Worm (Caenorhabditis elegans): ENCODE data around the gene col-140.

Gene col-140

DNA sequence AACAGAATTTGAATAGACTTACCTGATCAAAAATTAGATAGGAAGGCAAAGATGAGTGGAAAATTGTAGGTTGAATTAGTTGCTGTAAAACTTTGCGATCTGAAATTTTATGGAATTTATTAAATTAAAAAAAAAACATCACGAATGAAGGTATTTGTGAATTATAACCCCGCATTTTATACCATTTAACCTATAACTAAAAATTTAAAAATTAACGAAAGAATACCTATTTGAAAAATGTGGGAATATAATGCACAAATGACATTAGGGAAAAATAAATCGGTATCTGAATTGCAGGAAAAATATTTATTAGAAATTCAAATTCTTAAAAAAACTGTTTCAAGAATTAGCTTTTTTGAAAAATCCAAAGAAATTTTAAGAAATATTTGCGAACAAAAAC, 32.6 kb upstream of the col-140 start, which contains the start of gene F26F12.4:
Gene F26F12.4, minus strand, starts transcription at position 101 of the 400 bp plus-strand sequence.
- TF ChIP-seq ceh-39 (tag; optimal IDR thresholded peaks at IDR 0.05), result no peak
- no peak for TF ChIP-seq drap-1 (GFP tag; optimal IDR thresholded peaks at IDR 0.05)
- no peak for TF ChIP-seq zip-8 (tag; optimal IDR thresholded peaks at IDR 0.05)
- TF ChIP-seq nhr-2 (tag; optimal IDR thresholded peaks at IDR 0.05), result no peak
- no peak for TF ChIP-seq cnd-1 (tag; optimal IDR thresholded peaks at IDR 0.05)

DNA sequence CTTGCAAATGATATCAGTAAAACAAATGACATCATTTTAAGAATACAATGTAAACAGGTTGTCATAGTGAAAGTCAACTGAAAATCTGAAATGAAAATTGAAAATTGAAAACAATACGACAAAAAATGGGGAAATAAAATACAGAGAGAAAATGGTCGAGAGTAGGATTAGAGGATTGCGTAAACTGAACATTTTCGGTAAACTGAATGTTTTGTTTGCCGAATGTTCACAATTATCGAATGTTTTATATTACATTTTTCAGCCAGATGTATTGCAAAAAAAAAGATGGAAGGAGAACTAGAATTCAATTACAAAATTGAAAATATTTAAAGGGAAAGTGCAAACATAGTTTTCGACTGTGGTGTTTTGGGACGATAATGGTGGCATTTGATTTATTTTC, 28.5 kb upstream of the col-140 start, which contains the start of gene F26F12.5:
Gene F26F12.5, minus strand, starts transcription at position 101 of the 400 bp plus-strand sequence.
- TF ChIP-seq flh-1 (GFP tag; optimal IDR thresholded peaks at IDR 0.05), result no peak
- TF ChIP-seq ceh-39 (tag; optimal IDR thresholded peaks at IDR 0.05), result no peak
- no peak for TF ChIP-seq M03D4.4 (tag; optimal IDR thresholded peaks at IDR 0.05)
- no peak for TF ChIP-seq nhr-2 (tag; optimal IDR thresholded peaks at IDR 0.05)
- no peak for TF ChIP-seq mls-2 (tag; optimal IDR thresholded peaks at IDR 0.05)
- TF ChIP-seq blmp-1 (tag; optimal IDR thresholded peaks at IDR 0.05), result no peak
- no peak for TF ChIP-seq nhr-12 (tag; optimal IDR thresholded peaks at IDR 0.05)
- TF ChIP-seq lin-13 (tag; optimal IDR thresholded peaks at IDR 0.05), result no peak
- no peak for TF ChIP-seq nhr-76 (tag; optimal IDR thresholded peaks at IDR 0.05)
- TF ChIP-seq mab-5 (tag; optimal IDR thresholded peaks at IDR 0.05), result no peak
- TF ChIP-seq lsy-2 (tag; optimal IDR thresholded peaks at IDR 0.05), result no peak
- no peak for TF ChIP-seq drap-1 (GFP tag; optimal IDR thresholded peaks at IDR 0.05)
- TF ChIP-seq ceh-43 (GFP tag; optimal IDR thresholded peaks at IDR 0.05), result no peak
- TF ChIP-seq cnd-1 (tag; optimal IDR thresholded peaks at IDR 0.05), result no peak
- no peak for TF ChIP-seq bed-3 (GFP tag; optimal IDR thresholded peaks at IDR 0.05)
- no peak for TF ChIP-seq mep-1 (tag; optimal IDR thresholded peaks at IDR 0.05)

DNA sequence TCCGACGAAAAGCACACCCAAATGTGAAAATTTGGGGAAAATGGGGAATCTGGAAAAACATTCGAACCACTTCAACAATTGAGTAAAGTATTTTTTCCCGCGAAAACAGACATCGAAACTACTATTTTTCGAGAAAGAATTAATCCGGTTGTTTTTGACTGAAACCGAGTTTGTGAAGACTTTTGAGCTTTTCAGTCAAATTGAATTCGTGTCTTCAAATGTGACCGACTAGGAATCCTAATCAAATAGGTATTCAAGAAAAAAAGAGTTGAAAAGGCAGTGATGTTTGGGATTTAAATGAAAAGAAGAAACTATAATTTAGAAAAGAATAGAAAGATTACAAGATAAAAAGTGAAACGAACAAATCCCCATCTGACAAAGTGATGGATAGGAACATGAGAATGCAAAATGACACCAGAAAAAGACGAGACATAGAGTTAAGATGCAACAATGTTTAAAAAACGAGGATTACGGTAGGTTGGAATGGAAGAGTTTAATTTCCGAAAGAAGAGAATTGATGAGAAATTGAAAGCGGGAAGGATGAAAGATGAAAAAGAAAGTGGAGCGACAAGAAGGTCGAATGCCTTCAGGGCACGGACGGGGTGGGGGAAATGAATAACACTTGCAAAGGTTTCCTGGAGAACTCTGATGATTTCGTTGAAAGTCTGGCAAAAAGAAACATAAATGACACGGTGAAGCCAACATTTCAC, 26.0 kb upstream of the col-140 start, which contains the start of gene F26F12.8:
Gene F26F12.8, minus strand, starts transcription at position 51 of the 710 bp plus-strand sequence.
- TF ChIP-seq sptf-1 (tag; optimal IDR thresholded peaks at IDR 0.05), result no peak
- no peak for TF ChIP-seq nhr-12 (tag; optimal IDR thresholded peaks at IDR 0.05)
- TF ChIP-seq unc-62 (GFP tag; optimal IDR thresholded peaks at IDR 0.05), result no peak
- TF ChIP-seq lsy-2 (tag; optimal IDR thresholded peaks at IDR 0.05), result no peak
- no peak for TF ChIP-seq nhr-28 (tag; optimal IDR thresholded peaks at IDR 0.05)
- TF ChIP-seq lin-32 (GFP tag; optimal IDR thresholded peaks at IDR 0.05), result no peak

DNA sequence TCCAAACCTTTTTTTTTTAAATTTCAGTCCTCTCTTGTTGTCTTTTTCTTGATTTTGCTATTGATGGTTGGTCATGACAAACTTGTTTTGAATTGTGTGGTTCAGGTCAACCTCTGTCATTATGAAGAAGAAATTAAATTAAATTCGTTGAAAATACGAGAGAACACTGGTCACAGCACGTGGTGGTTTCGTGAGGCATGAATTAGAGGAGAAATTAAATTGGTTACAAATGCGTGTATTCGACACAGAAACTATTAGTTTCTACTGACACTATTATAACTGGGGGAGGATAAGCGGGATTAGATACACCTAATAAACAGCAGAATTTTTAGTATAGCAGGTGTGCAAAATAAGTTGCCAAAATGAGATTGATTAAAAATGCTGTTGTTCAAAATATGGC, 15.4 kb upstream of the col-140 start:
- peak; percentile 87 for TF ChIP-seq ces-1 (GFP tag; optimal IDR thresholded peaks at IDR 0.05)
- no peak for TF ChIP-seq ceh-39 (tag; optimal IDR thresholded peaks at IDR 0.05)

DNA sequence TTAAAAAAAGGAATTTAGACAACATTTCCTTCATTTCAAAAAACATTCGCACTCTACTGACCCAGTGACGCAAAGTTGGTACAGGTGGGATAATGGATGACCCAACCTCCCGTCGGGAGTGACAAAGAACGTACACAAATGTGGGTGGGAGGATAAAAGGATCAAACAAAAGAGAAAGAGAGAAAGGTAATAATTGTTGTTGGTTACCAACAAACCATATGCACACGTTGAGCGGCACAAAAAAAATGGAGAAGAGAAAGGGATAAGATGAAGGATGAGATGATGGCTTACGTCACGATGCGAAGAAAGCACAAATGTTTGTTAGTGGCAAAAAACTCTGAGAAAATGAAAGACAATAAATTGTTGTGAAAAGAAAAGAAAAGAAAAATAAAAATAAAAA, 15.0 kb upstream of the col-140 start:
- TF ChIP-seq nhr-2 (tag; optimal IDR thresholded peaks at IDR 0.05), result peak; percentile 84
- no peak for TF ChIP-seq ces-1 (GFP tag; optimal IDR thresholded peaks at IDR 0.05)
- peak; percentile 40 for TF ChIP-seq zip-8 (tag; optimal IDR thresholded peaks at IDR 0.05)

DNA sequence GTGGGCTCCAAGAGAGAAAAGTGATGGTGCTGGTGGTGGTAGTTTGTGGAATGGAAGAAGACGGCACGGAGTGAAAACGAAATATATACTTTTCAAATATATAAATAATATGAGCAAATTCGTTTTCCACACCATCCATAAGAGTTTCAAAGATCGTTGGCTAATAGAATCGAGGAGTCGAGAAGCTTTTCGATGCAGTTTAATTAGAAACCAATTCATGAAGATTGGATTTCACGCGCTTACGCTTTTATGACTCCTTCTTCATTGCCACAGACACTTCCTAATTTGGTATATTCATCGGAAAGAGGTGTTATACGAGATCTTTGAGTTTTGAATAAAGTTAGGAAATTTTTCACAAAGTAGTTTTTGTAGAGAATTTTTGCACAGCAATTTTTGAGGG, 14.0 kb upstream of the col-140 start:
- TF ChIP-seq lin-32 (GFP tag; optimal IDR thresholded peaks at IDR 0.05) (peak; percentile 19), elt-1 (tag; optimal IDR thresholded peaks at IDR 0.05; ENCODE audit: borderline replicate concordance, insufficient read depth) (no peak), ces-1 (GFP tag; optimal IDR thresholded peaks at IDR 0.05) (peak; percentile 68), mls-2 (tag; optimal IDR thresholded peaks at IDR 0.05) (peak; percentile 42)

DNA sequence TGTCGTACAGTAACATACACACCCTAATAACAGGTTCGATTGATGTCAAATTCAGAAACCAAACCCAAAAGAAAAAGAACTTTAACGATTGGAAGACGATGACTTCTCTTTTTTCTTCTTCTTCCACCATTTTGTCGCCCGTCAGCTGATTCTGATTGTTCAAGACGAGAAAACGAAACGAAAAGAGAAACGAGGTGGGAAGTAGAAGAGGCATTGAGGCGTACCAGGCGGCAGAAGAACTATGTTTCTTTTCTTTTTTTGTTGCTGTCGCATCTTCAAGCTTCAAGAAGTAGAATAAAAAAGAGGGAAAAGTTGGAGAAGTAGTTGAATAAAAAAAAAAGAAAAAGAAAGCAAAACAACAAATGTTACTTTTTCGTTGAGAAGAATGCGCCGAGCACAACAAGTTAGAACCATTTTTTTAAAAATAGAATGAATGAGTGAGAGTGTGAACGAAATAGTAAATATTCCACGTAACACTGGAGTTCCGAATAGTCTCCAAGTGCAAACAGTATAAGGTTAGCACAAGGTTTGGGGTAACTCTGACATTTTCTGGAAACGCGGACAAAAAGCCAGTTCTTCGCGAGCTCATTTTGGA, 11.5 kb upstream of the col-140 start:
- TF ChIP-seq ceh-39 (tag; optimal IDR thresholded peaks at IDR 0.05), result no peak
- TF ChIP-seq mep-1 (tag; optimal IDR thresholded peaks at IDR 0.05), result no peak
- TF ChIP-seq ztf-11 (tag; optimal IDR thresholded peaks at IDR 0.05), result no peak
- no peak for TF ChIP-seq snpc-4 (tag; optimal IDR thresholded peaks at IDR 0.05)
- no peak for TF ChIP-seq cnd-1 (tag; optimal IDR thresholded peaks at IDR 0.05)
- no peak for TF ChIP-seq hlh-1 (tag; optimal IDR thresholded peaks at IDR 0.05)
- no peak for TF ChIP-seq zip-8 (tag; optimal IDR thresholded peaks at IDR 0.05)
- no peak for TF ChIP-seq nhr-2 (tag; optimal IDR thresholded peaks at IDR 0.05)
- no peak for TF ChIP-seq lin-32 (GFP tag; optimal IDR thresholded peaks at IDR 0.05)
- TF ChIP-seq lin-13 (tag; optimal IDR thresholded peaks at IDR 0.05), result no peak
- no peak for TF ChIP-seq elt-1 (tag; optimal IDR thresholded peaks at IDR 0.05; ENCODE audit: borderline replicate concordance, insufficient read depth)
- no peak for TF ChIP-seq lsy-2 (tag; optimal IDR thresholded peaks at IDR 0.05)
- TF ChIP-seq ceh-83 (GFP tag; optimal IDR thresholded peaks at IDR 0.05), result no peak
- TF ChIP-seq tbx-8 (GFP tag; optimal IDR thresholded peaks at IDR 0.05), result no peak
- TF ChIP-seq mls-2 (tag; optimal IDR thresholded peaks at IDR 0.05), result no peak

Data from whole organism, mixed stage, embryonic.